1 fruit fly cellular context compared by ENCODE assay signal in the genomic region with DNA sequence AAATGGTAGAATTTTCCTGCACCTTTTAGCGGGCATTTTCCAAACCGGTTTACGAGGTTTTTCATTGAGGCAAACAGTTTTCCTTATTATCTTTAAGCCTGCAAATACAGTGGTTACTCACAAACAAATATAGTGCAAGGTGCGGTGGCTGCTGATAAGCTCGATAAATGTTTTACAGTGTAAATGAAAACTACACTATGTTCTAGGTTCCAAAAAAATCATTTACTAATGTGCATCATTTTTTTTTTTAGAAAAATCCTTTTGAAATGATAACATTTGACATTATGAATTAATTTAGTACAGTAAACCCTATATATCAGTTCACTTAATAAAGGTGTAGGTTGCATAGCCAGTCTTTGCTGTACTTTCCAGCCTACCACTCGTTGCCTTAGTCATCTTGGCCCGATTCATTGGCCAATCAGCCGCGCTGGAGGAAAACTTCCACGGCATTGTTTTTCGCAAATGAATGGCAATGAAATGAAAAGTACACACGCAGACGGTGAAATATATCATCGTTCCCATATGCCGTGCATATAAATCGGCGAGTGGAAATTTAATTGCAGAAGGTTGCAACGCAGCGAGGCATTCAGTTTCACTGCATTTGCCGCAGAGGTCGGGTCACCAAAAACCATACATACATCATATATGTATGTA.
A peak's percentile ranks its signal among the peaks of the same experiment; 100 is the strongest.
TF ChIP-seq lines count a peak whose summit lies in the region.

No protein-coding gene starts in this region.

TF ChIP-seq in whole organism, embryonic, 481 proteins besides CTCF, POLR2A, EP300 and RAD21 (continued from another document and continues in another):
- no peak for TF ChIP-seq nerfin-1 (tag; optimal IDR thresholded peaks at IDR 0.05; lab: Kevin White, UChicago)
- 0 out of 2 replicates have a peak, but pooled peaks have one; percentile 10 for TF ChIP-seq peb (GFP tag; IDR thresholded peaks at IDR 0.05; lab: Robert Waterston, UW)
- TF ChIP-seq eyg (GFP tag; optimal IDR thresholded peaks at IDR 0.05; lab: Kevin White, UChicago) = no peak
- no peak for TF ChIP-seq CG34224 (GFP tag; IDR thresholded peaks at IDR 0.05; lab: Robert Waterston, UW; ENCODE audit: partially characterized antibody)
- no peak for TF ChIP-seq CG13775 (GFP tag; optimal IDR thresholded peaks at IDR 0.05; lab: Kevin White, UChicago)
- TF ChIP-seq bsh (GFP tag; optimal IDR thresholded peaks at IDR 0.05; lab: Kevin White, UChicago) = peak in 1 of 2 experiments; percentile 43
- no peak for TF ChIP-seq CG18262 (tag; optimal IDR thresholded peaks at IDR 0.05; lab: Kevin White, UChicago)
- TF ChIP-seq danr (GFP tag; IDR thresholded peaks at IDR 0.05; lab: Robert Waterston, UW) = no peak
- peak; percentile 2 for TF ChIP-seq dmrt99B (tag; optimal IDR thresholded peaks at IDR 0.05; lab: Kevin White, UChicago)
- TF ChIP-seq sens (GFP tag; lab: Kevin White, UChicago) = peak; percentile 92
- no peak for TF ChIP-seq CG18599 (GFP tag; optimal IDR thresholded peaks at IDR 0.05; lab: Kevin White, UChicago)
- no peak for TF ChIP-seq Atf-2 (GFP tag; optimal IDR thresholded peaks at IDR 0.05; lab: Kevin White, UChicago)
- no peak for TF ChIP-seq sr (GFP tag; IDR thresholded peaks at IDR 0.05; lab: Robert Waterston, UW)
- TF ChIP-seq CG15269 (tag; optimal IDR thresholded peaks at IDR 0.05; lab: Kevin White, UChicago) = peak; percentile 3
- no peak for TF ChIP-seq Hr3 (GFP tag; optimal IDR thresholded peaks at IDR 0.05; lab: Kevin White, UChicago)
- TF ChIP-seq psq (GFP tag; optimal IDR thresholded peaks at IDR 0.05; lab: Kevin White, UChicago) = no peak
- TF ChIP-seq CG11085 (GFP tag; IDR thresholded peaks at IDR 0.05; lab: Robert Waterston, UW) = no peak
- TF ChIP-seq dysf (GFP tag; IDR thresholded peaks at IDR 0.05; lab: Robert Waterston, UW) = 0 out of 3 replicates have a peak, but pooled peaks have one; percentile 29
- no peak for TF ChIP-seq CG1647 (GFP tag; optimal IDR thresholded peaks at IDR 0.05; lab: Kevin White, UChicago)
- TF ChIP-seq rib (GFP tag; IDR thresholded peaks at IDR 0.05; lab: Robert Waterston, UW) = no peak
- no peak for TF ChIP-seq CG9215 (GFP tag; IDR thresholded peaks at IDR 0.05; lab: Robert Waterston, UW)
- TF ChIP-seq Dek (tag; optimal IDR thresholded peaks at IDR 0.05; lab: Kevin White, UChicago) = no peak
- TF ChIP-seq nom (GFP tag; optimal IDR thresholded peaks at IDR 0.05; lab: Kevin White, UChicago) = no peak
- TF ChIP-seq Ets65A (GFP tag; lab: Kevin White, UChicago) = peak; percentile 78
- TF ChIP-seq CG17328 (GFP tag; IDR thresholded peaks at IDR 0.05; lab: Robert Waterston, UW) = peak; percentile 14; the same call in 1 of the 2 replicates
- TF ChIP-seq CG7839 (tag; optimal IDR thresholded peaks at IDR 0.05; lab: Kevin White, UChicago) = peak; percentile 26
- TF ChIP-seq Taf1 (GFP tag; IDR thresholded peaks at IDR 0.05; lab: Robert Waterston, UW) = no peak
- TF ChIP-seq CG18476 (GFP tag; optimal IDR thresholded peaks at IDR 0.05; lab: Kevin White, UChicago) = no peak
- TF ChIP-seq CG8924 (tag; optimal IDR thresholded peaks at IDR 0.05; lab: Kevin White, UChicago) = no peak
- no peak for TF ChIP-seq chn (GFP tag; optimal IDR thresholded peaks at IDR 0.05; lab: Kevin White, UChicago)
- TF ChIP-seq CG8290 (GFP tag; optimal IDR thresholded peaks at IDR 0.05; lab: Kevin White, UChicago) = no peak
- no peak for TF ChIP-seq CG8290 (tag; optimal IDR thresholded peaks at IDR 0.05; lab: Kevin White, UChicago)
- TF ChIP-seq CG5180 (GFP tag; optimal IDR thresholded peaks at IDR 0.05; lab: Kevin White, UChicago) = no peak
- 0 out of 3 replicates have a peak, but pooled peaks have one; percentile 7 for TF ChIP-seq ci (GFP tag; IDR thresholded peaks at IDR 0.05; lab: Robert Waterston, UW)
- TF ChIP-seq al (GFP tag; IDR thresholded peaks at IDR 0.05; lab: Robert Waterston, UW) = no peak
- no peak for TF ChIP-seq CG10147 (GFP tag; optimal IDR thresholded peaks at IDR 0.05; lab: Kevin White, UChicago)
- TF ChIP-seq twi (tag; optimal IDR thresholded peaks at IDR 0.05; lab: Kevin White, UChicago) = no peak
- TF ChIP-seq Rfx (GFP tag; IDR thresholded peaks at IDR 0.05; lab: Robert Waterston, UW) = no peak
- no peak for TF ChIP-seq sob (GFP tag; IDR thresholded peaks at IDR 0.05; lab: Robert Waterston, UW)
- peak; percentile 52 for TF ChIP-seq CG15696 (tag; optimal IDR thresholded peaks at IDR 0.05; lab: Kevin White, UChicago)
- TF ChIP-seq Gug (GFP tag; IDR thresholded peaks at IDR 0.05; lab: Robert Waterston, UW) = no peak
- no peak for TF ChIP-seq stc (GFP tag; IDR thresholded peaks at IDR 0.05; lab: Robert Waterston, UW)
- no peak for TF ChIP-seq crol (GFP tag; IDR thresholded peaks at IDR 0.05; lab: Robert Waterston, UW)
- no peak for TF ChIP-seq Dbx (GFP tag; IDR thresholded peaks at IDR 0.05; lab: Robert Waterston, UW)
- TF ChIP-seq NK7.1 (GFP tag; optimal IDR thresholded peaks at IDR 0.05; lab: Kevin White, UChicago) = no peak
- TF ChIP-seq CG16863 (GFP tag; optimal IDR thresholded peaks at IDR 0.05; lab: Kevin White, UChicago) = peak; percentile 35
- TF ChIP-seq CG12299 (tag; optimal IDR thresholded peaks at IDR 0.05; lab: Kevin White, UChicago) = no peak
- no peak for TF ChIP-seq en (GFP tag; optimal IDR thresholded peaks at IDR 0.05; lab: Kevin White, UChicago)
- no peak for TF ChIP-seq crp (GFP tag; optimal IDR thresholded peaks at IDR 0.05; lab: Kevin White, UChicago)
- no peak for TF ChIP-seq CG14860 (GFP tag; IDR thresholded peaks at IDR 0.05; lab: Robert Waterston, UW; ENCODE audit: partially characterized antibody)
- peak; percentile 23 for TF ChIP-seq jumu (GFP tag; optimal IDR thresholded peaks at IDR 0.05; lab: Kevin White, UChicago)
- TF ChIP-seq pnt (GFP tag; optimal IDR thresholded peaks at IDR 0.05; lab: Kevin White, UChicago) = no peak
- TF ChIP-seq CG1602 (GFP tag; optimal IDR thresholded peaks at IDR 0.05; lab: Kevin White, UChicago) = no peak
- peak; percentile 31 for TF ChIP-seq Oli (tag; optimal IDR thresholded peaks at IDR 0.05; lab: Kevin White, UChicago)
- peak; percentile 44; the same call in 1 of the 2 replicates for TF ChIP-seq CG4404 (GFP tag; IDR thresholded peaks at IDR 0.05; lab: Robert Waterston, UW)
- TF ChIP-seq CG1832 (GFP tag; optimal IDR thresholded peaks at IDR 0.05; lab: Kevin White, UChicago) = no peak
- TF ChIP-seq CG11723 (GFP tag; optimal IDR thresholded peaks at IDR 0.05; lab: Kevin White, UChicago) = no peak
- no peak for TF ChIP-seq E2f2 (GFP tag; IDR thresholded peaks at IDR 0.05; lab: Robert Waterston, UW)
- no peak for TF ChIP-seq Gsc (GFP tag; IDR thresholded peaks at IDR 0.05; lab: Robert Waterston, UW)
- no peak for TF ChIP-seq CG9609 (GFP tag; optimal IDR thresholded peaks at IDR 0.05; lab: Kevin White, UChicago)
- TF ChIP-seq CG14014 (GFP tag; IDR thresholded peaks at IDR 0.05; lab: Robert Waterston, UW) = no peak
- no peak for TF ChIP-seq CG32767 (GFP tag; IDR thresholded peaks at IDR 0.05; lab: Robert Waterston, UW)
- TF ChIP-seq CG18619 (GFP tag; optimal IDR thresholded peaks at IDR 0.05; lab: Kevin White, UChicago) = no peak
- TF ChIP-seq Bgb (GFP tag; IDR thresholded peaks at IDR 0.05; lab: Robert Waterston, UW; ENCODE audit: partially characterized antibody) = no peak
- no peak for TF ChIP-seq CG11560 (tag; IDR thresholded peaks at IDR 0.05; lab: Robert Waterston, UW)
- TF ChIP-seq CG4617 (GFP tag; optimal IDR thresholded peaks at IDR 0.05; lab: Kevin White, UChicago; ENCODE audit: borderline replicate concordance) = no peak
- TF ChIP-seq CG2116 (GFP tag; optimal IDR thresholded peaks at IDR 0.05; lab: Kevin White, UChicago) = no peak
- no peak for TF ChIP-seq usp (GFP tag; optimal IDR thresholded peaks at IDR 0.05; lab: Kevin White, UChicago)
- TF ChIP-seq onecut (GFP tag; IDR thresholded peaks at IDR 0.05; lab: Robert Waterston, UW) = no peak
- TF ChIP-seq C15 (GFP tag; IDR thresholded peaks at IDR 0.05; lab: Robert Waterston, UW) = no peak
- TF ChIP-seq Opbp (GFP tag; IDR thresholded peaks at IDR 0.05; lab: Robert Waterston, UW; ENCODE audit: partially characterized antibody) = no peak
- no peak for TF ChIP-seq maf-S (GFP tag; optimal IDR thresholded peaks at IDR 0.05; lab: Kevin White, UChicago)
- TF ChIP-seq ac (GFP tag; optimal IDR thresholded peaks at IDR 0.05; lab: Kevin White, UChicago) = no peak
- no peak for TF ChIP-seq CG1024 (GFP tag; IDR thresholded peaks at IDR 0.05; lab: Robert Waterston, UW)
- no peak for TF ChIP-seq B-H2 (GFP tag; optimal IDR thresholded peaks at IDR 0.05; lab: Kevin White, UChicago)
- no peak for TF ChIP-seq chif (GFP tag; optimal IDR thresholded peaks at IDR 0.05; lab: Kevin White, UChicago)
- TF ChIP-seq scrt (GFP tag; optimal IDR thresholded peaks at IDR 0.05; lab: Kevin White, UChicago) = no peak
- no peak for TF ChIP-seq Fer3 (tag; optimal IDR thresholded peaks at IDR 0.05; lab: Kevin White, UChicago)
- TF ChIP-seq otp (GFP tag; IDR thresholded peaks at IDR 0.05; lab: Robert Waterston, UW) = no peak
- no peak for TF ChIP-seq Optix (GFP tag; IDR thresholded peaks at IDR 0.05; lab: Robert Waterston, UW)
- no peak for TF ChIP-seq Pdp1 (GFP tag; optimal IDR thresholded peaks at IDR 0.05; lab: Kevin White, UChicago)
- TF ChIP-seq slp2 (GFP tag; optimal IDR thresholded peaks at IDR 0.05; lab: Kevin White, UChicago) = peak; percentile 13
- no peak for TF ChIP-seq phol (tag; optimal IDR thresholded peaks at IDR 0.05; lab: Kevin White, UChicago)
- TF ChIP-seq bbx (GFP tag; IDR thresholded peaks at IDR 0.05; lab: Robert Waterston, UW; ENCODE audit: partially characterized antibody) = no peak
- TF ChIP-seq Aef1 (GFP tag; IDR thresholded peaks at IDR 0.05; lab: Robert Waterston, UW) = no peak
- TF ChIP-seq CG12769 (tag; optimal IDR thresholded peaks at IDR 0.05; lab: Kevin White, UChicago) = no peak
- no peak for TF ChIP-seq YL-1 (GFP tag; optimal IDR thresholded peaks at IDR 0.05; lab: Kevin White, UChicago)
- TF ChIP-seq fru (optimal IDR thresholded peaks at IDR 0.05; lab: Kevin White, UChicago) = no peak
- TF ChIP-seq CG6272 (GFP tag; IDR thresholded peaks at IDR 0.05; lab: Robert Waterston, UW) = no peak
- peak; percentile 28 for TF ChIP-seq CG2712 (tag; optimal IDR thresholded peaks at IDR 0.05; lab: Kevin White, UChicago)
- TF ChIP-seq CG10543 (GFP tag; optimal IDR thresholded peaks at IDR 0.05; lab: Kevin White, UChicago) = no peak
- no peak for TF ChIP-seq h (optimal IDR thresholded peaks at IDR 0.05; lab: Kevin White, UChicago)
- no peak for TF ChIP-seq Trl (optimal IDR thresholded peaks at IDR 0.05; lab: Kevin White, UChicago)
- no peak for TF ChIP-seq Trl (GFP tag; optimal IDR thresholded peaks at IDR 0.05; lab: Kevin White, UChicago)
- TF ChIP-seq CG33557 (GFP tag; optimal IDR thresholded peaks at IDR 0.05; lab: Kevin White, UChicago) = peak; percentile 16
- no peak for TF ChIP-seq her (GFP tag; optimal IDR thresholded peaks at IDR 0.05; lab: Kevin White, UChicago)
- no peak for TF ChIP-seq CG32772 (GFP tag; IDR thresholded peaks at IDR 0.05; lab: Robert Waterston, UW)
- TF ChIP-seq Chrac-16 (GFP tag; optimal IDR thresholded peaks at IDR 0.05; lab: Kevin White, UChicago) = peak; percentile 31
- no peak for TF ChIP-seq run (tag; optimal IDR thresholded peaks at IDR 0.05; lab: Kevin White, UChicago)
- no peak for TF ChIP-seq cwo (GFP tag; optimal IDR thresholded peaks at IDR 0.05; lab: Kevin White, UChicago)
- no peak for TF ChIP-seq Atf6 (GFP tag; IDR thresholded peaks at IDR 0.05; lab: Robert Waterston, UW)
- TF ChIP-seq CG8388 (GFP tag; optimal IDR thresholded peaks at IDR 0.05; lab: Kevin White, UChicago) = no peak
- no peak for TF ChIP-seq CG6791 (GFP tag; IDR thresholded peaks at IDR 0.05; lab: Robert Waterston, UW; ENCODE audit: partially characterized antibody)
- TF ChIP-seq CG10462 (GFP tag; optimal IDR thresholded peaks at IDR 0.05; lab: Kevin White, UChicago) = no peak
- no peak for TF ChIP-seq CG8765 (GFP tag; IDR thresholded peaks at IDR 0.05; lab: Robert Waterston, UW)
- no peak for TF ChIP-seq Lim3 (GFP tag; IDR thresholded peaks at IDR 0.05; lab: Robert Waterston, UW)
- TF ChIP-seq sc (optimal IDR thresholded peaks at IDR 0.05; lab: Kevin White, UChicago) = no peak
- TF ChIP-seq sc (GFP tag; optimal IDR thresholded peaks at IDR 0.05; lab: Kevin White, UChicago) = no peak
- TF ChIP-seq Mad (GFP tag; optimal IDR thresholded peaks at IDR 0.05; lab: Kevin White, UChicago) = no peak
- TF ChIP-seq lmd (GFP tag; IDR thresholded peaks at IDR 0.05; lab: Robert Waterston, UW) = peak; percentile 34; the same call in 1 of the 2 replicates
- TF ChIP-seq CG1792 (GFP tag; optimal IDR thresholded peaks at IDR 0.05; lab: Kevin White, UChicago) = no peak
- no peak for TF ChIP-seq tin (GFP tag; optimal IDR thresholded peaks at IDR 0.05; lab: Kevin White, UChicago)
- no peak for TF ChIP-seq B-H1 (GFP tag; IDR thresholded peaks at IDR 0.05; lab: Robert Waterston, UW)
- no peak for TF ChIP-seq Tbp (GFP tag; optimal IDR thresholded peaks at IDR 0.05; lab: Kevin White, UChicago)
- TF ChIP-seq repo (GFP tag; optimal IDR thresholded peaks at IDR 0.05; lab: Kevin White, UChicago) = no peak
- no peak for TF ChIP-seq tna (GFP tag; IDR thresholded peaks at IDR 0.05; lab: Robert Waterston, UW; ENCODE audit: partially characterized antibody)
- peak; percentile 41; the same call in 1 of the 2 replicates for TF ChIP-seq CG14667 (GFP tag; IDR thresholded peaks at IDR 0.05; lab: Robert Waterston, UW)
- TF ChIP-seq eve (GFP tag; optimal IDR thresholded peaks at IDR 0.05; lab: Kevin White, UChicago) = peak in 1 of 2 experiments; percentile 78
- no peak for TF ChIP-seq CG10321 (GFP tag; IDR thresholded peaks at IDR 0.05; lab: Robert Waterston, UW)
- TF ChIP-seq pfk (GFP tag; optimal IDR thresholded peaks at IDR 0.05; lab: Kevin White, UChicago) = no peak
- no peak for TF ChIP-seq CG4282 (GFP tag; optimal IDR thresholded peaks at IDR 0.05; lab: Kevin White, UChicago)
- TF ChIP-seq CG8281 (tag; optimal IDR thresholded peaks at IDR 0.05; lab: Kevin White, UChicago) = no peak
- no peak for TF ChIP-seq crc (GFP tag; optimal IDR thresholded peaks at IDR 0.05; lab: Kevin White, UChicago)
- TF ChIP-seq CG2202 (tag; optimal IDR thresholded peaks at IDR 0.05; lab: Kevin White, UChicago) = no peak
- TF ChIP-seq CG3838 (GFP tag; optimal IDR thresholded peaks at IDR 0.05; lab: Kevin White, UChicago) = no peak
- no peak for TF ChIP-seq MTF-1 (GFP tag; optimal IDR thresholded peaks at IDR 0.05; lab: Kevin White, UChicago; ENCODE audit: borderline replicate concordance)
- TF ChIP-seq CG12744 (GFP tag; optimal IDR thresholded peaks at IDR 0.05; lab: Kevin White, UChicago) = no peak
- TF ChIP-seq CG10274 (GFP tag; optimal IDR thresholded peaks at IDR 0.05; lab: Kevin White, UChicago) = no peak
- peak; percentile 10 for TF ChIP-seq Ssrp (tag; optimal IDR thresholded peaks at IDR 0.05; lab: Kevin White, UChicago)
- TF ChIP-seq HLH4C (GFP tag; IDR thresholded peaks at IDR 0.05; lab: Robert Waterston, UW; ENCODE audit: partially characterized antibody) = no peak
